Fruit fly (Drosophila melanogaster): ENCODE measurements around the gene PGRP-LD.

Gene PGRP-LD

dm6 chr3L:5796493-5796998 lies 16.7 kb downstream of the PGRP-LD start, which contains the start of gene Tektin-C (continued):
- TF ChIP-seq CG4328 (GFP tag; optimal IDR thresholded peaks at IDR 0.05) = no peak
- no peak for TF ChIP-seq knrl (GFP tag; IDR thresholded peaks at IDR 0.05; ENCODE audit: partially characterized antibody)
- TF ChIP-seq dmrt11E (tag; optimal IDR thresholded peaks at IDR 0.05) = peak; percentile 9
- no peak for TF ChIP-seq CG8765 (GFP tag; IDR thresholded peaks at IDR 0.05)
- 0 out of 3 replicates have a peak, but pooled peaks have one; percentile 8 for TF ChIP-seq CG17361 (GFP tag; IDR thresholded peaks at IDR 0.05)
- 0 out of 4 replicates have a peak, but pooled peaks have one; percentile 26 for TF ChIP-seq Gug (GFP tag; IDR thresholded peaks at IDR 0.05)
- peak; percentile 34; the same call in 1 of the 2 replicates for TF ChIP-seq CG4404 (GFP tag; IDR thresholded peaks at IDR 0.05)
- TF ChIP-seq Xrp1 (GFP tag; IDR thresholded peaks at IDR 0.05) = peak; percentile 57; the same call in 1 of the 2 replicates
- TF ChIP-seq Ets65A (GFP tag) = peak; percentile 74
- TF ChIP-seq Mad (GFP tag; optimal IDR thresholded peaks at IDR 0.05) = no peak
- peak; percentile 11 for TF ChIP-seq nmo (GFP tag; optimal IDR thresholded peaks at IDR 0.05)
- peak; percentile 9 for TF ChIP-seq Xbp1 (GFP tag; optimal IDR thresholded peaks at IDR 0.05)
- peak; percentile 13 for TF ChIP-seq CG12391 (tag; optimal IDR thresholded peaks at IDR 0.05)
- TF ChIP-seq sc (optimal IDR thresholded peaks at IDR 0.05) = no peak
- TF ChIP-seq sc (GFP tag; optimal IDR thresholded peaks at IDR 0.05) = no peak
- peak; percentile 51; the same call in 1 of the 3 replicates for TF ChIP-seq H15 (GFP tag; IDR thresholded peaks at IDR 0.05)
- no peak for TF ChIP-seq pan (optimal IDR thresholded peaks at IDR 0.05)
- TF ChIP-seq pan (GFP tag; optimal IDR thresholded peaks at IDR 0.05 in 1 of 2, IDR thresholded peaks at IDR 0.05 in 1 of 2) = peak in 1 of 2 experiments; percentile 7
- peak; percentile 62 for TF ChIP-seq CG17328 (GFP tag; IDR thresholded peaks at IDR 0.05)

- TF ChIP-seq CG30020 (tag; optimal IDR thresholded peaks at IDR 0.05) (no peak), Aef1 (GFP tag; IDR thresholded peaks at IDR 0.05) (no peak), CG32767 (GFP tag; IDR thresholded peaks at IDR 0.05) (no peak), maf-S (GFP tag; optimal IDR thresholded peaks at IDR 0.05) (no peak), sens (GFP tag) (peak; percentile 20), sc (optimal IDR thresholded peaks at IDR 0.05) (no peak), sc (GFP tag; optimal IDR thresholded peaks at IDR 0.05) (no peak), CG32532 (GFP tag; IDR thresholded peaks at IDR 0.05) (peak; percentile 23; the same call in 1 of the 2 replicates), D (optimal IDR thresholded peaks at IDR 0.05) (no peak), D (GFP tag; optimal IDR thresholded peaks at IDR 0.05) (no peak), al (GFP tag; IDR thresholded peaks at IDR 0.05) (no peak), chinmo (GFP tag; IDR thresholded peaks at IDR 0.05; ENCODE audit: partially characterized antibody) (peak; percentile 68; the same call in 1 of the 4 replicates), tna (GFP tag; IDR thresholded peaks at IDR 0.05; ENCODE audit: partially characterized antibody) (peak; percentile 29; the same call in 1 of the 2 replicates), cad (GFP tag; optimal IDR thresholded peaks at IDR 0.05) (peak; percentile 70), CG6175 (GFP tag; IDR thresholded peaks at IDR 0.05) (no peak), CG6791 (GFP tag; IDR thresholded peaks at IDR 0.05; ENCODE audit: partially characterized antibody) (0 out of 3 replicates have a peak, but pooled peaks have one; percentile 25), CG6654 (GFP tag; optimal IDR thresholded peaks at IDR 0.05) (peak; percentile 98), CG17328 (GFP tag; IDR thresholded peaks at IDR 0.05) (no peak), CG11093 (GFP tag; IDR thresholded peaks at IDR 0.05) (no peak), sim (GFP tag; IDR thresholded peaks at IDR 0.05) (no peak), corto (GFP tag; optimal IDR thresholded peaks at IDR 0.05) (no peak), CG31365 (tag; optimal IDR thresholded peaks at IDR 0.05) (no peak), amos (GFP tag; IDR thresholded peaks at IDR 0.05; ENCODE audit: partially characterized antibody) (peak; percentile 25; the same call in 1 of the 2 replicates), eyg (GFP tag; optimal IDR thresholded peaks at IDR 0.05) (no peak), CG14965 (GFP tag; optimal IDR thresholded peaks at IDR 0.05; ENCODE audit: borderline replicate concordance) (no peak), az2 (GFP tag; optimal IDR thresholded peaks at IDR 0.05) (no peak), CG8924 (tag; optimal IDR thresholded peaks at IDR 0.05) (no peak), CG17912 (GFP tag; optimal IDR thresholded peaks at IDR 0.05) (no peak), stc (GFP tag; IDR thresholded peaks at IDR 0.05) (no peak), knrl (GFP tag; IDR thresholded peaks at IDR 0.05; ENCODE audit: partially characterized antibody) (0 out of 3 replicates have a peak, but pooled peaks have one; percentile 21), pnt (GFP tag; optimal IDR thresholded peaks at IDR 0.05) (no peak), CG13894 (tag; optimal IDR thresholded peaks at IDR 0.05) (no peak), CG15011 (GFP tag; optimal IDR thresholded peaks at IDR 0.05) (no peak), CG34224 (GFP tag; IDR thresholded peaks at IDR 0.05; ENCODE audit: partially characterized antibody) (peak; percentile 37; the same call in 1 of the 3 replicates), E2f2 (GFP tag; IDR thresholded peaks at IDR 0.05) (0 out of 2 replicates have a peak, but pooled peaks have one; percentile 6)
Observed at dm6 chr3L:5797274-5797673, 17.4 kb downstream of the PGRP-LD start.
